Fruit fly (Drosophila melanogaster) whole organism, pupa: ENCODE measurements around the gene CG32651.

Experiments
- CG10348 ChIP-seq: fragments of 200-800 bp; sonication (Bioruptor generic); IDR thresholded peaks from 2 replicates; pipeline ENCODE4 v1.3.6; 2022; ENCODE audit warnings: missing biosample characterization, missing genetic modification characterization
- CG12605 ChIP-seq: fragments of 200-800 bp; sonication (Bioruptor generic); IDR thresholded peaks from 2 replicates; pipeline ENCODE4 v1.3.6; 2022; ENCODE audit warnings: missing biosample characterization, missing genetic modification characterization
- CG13204 ChIP-seq: fragments of 200-800 bp; sonication (Bioruptor generic); optimal IDR thresholded peaks from 2 replicates; lab custom pipeline; 2018; ENCODE audit warnings: missing biosample characterization, mild to moderate bottlenecking, missing genetic modification characterization, moderate library complexity
- CG14655 ChIP-seq: fragments of 200-800 bp; sonication (Bioruptor generic); optimal IDR thresholded peaks from 3 replicates; lab custom pipeline; 2017; ENCODE audit warnings: mild to moderate bottlenecking, missing biosample characterization, missing genetic modification reagents, missing genetic modification characterization
- CG15710 ChIP-seq: fragments of 200-800 bp; sonication (Bioruptor generic); optimal IDR thresholded peaks from 2 replicates; lab custom pipeline; 2018; ENCODE audit warnings: missing biosample characterization, mild to moderate bottlenecking, missing genetic modification characterization, moderate library complexity
- CG17806 ChIP-seq: fragments of 200-800 bp; sonication (Bioruptor generic); optimal IDR thresholded peaks from 2 replicates; lab custom pipeline; 2018; ENCODE audit warnings: missing biosample characterization, mild to moderate bottlenecking, missing genetic modification characterization, moderate library complexity
- CG32121 ChIP-seq: fragments of 200-800 bp; sonication (Bioruptor generic); IDR thresholded peaks from 2 replicates; pipeline ENCODE4 v1.3.6; 2022; ENCODE audit warnings: missing biosample characterization, missing genetic modification characterization
- CG34367 ChIP-seq: fragments of 200-800 bp; sonication (Bioruptor generic); optimal IDR thresholded peaks from 2 replicates; lab custom pipeline; 2018; ENCODE audit warnings: missing biosample characterization, mild to moderate bottlenecking, missing genetic modification characterization
- CG4496 ChIP-seq: fragments of 200-800 bp; sonication (Bioruptor generic); IDR thresholded peaks from 3 replicates; pipeline ENCODE4 v1.3.6; 2022; ENCODE audit warnings: missing biosample characterization, missing genetic modification characterization
- CG8159 ChIP-seq: fragments of 200-800 bp; sonication (Bioruptor generic); optimal IDR thresholded peaks from 3 replicates; lab custom pipeline; 2018; ENCODE audit warnings: missing biosample characterization, mild to moderate bottlenecking, missing genetic modification characterization, moderate library complexity
- CG8301 ChIP-seq: fragments of 200-800 bp; sonication (Bioruptor generic); optimal IDR thresholded peaks from 2 replicates; lab custom pipeline; 2018; ENCODE audit warnings: missing biosample characterization, mild to moderate bottlenecking, missing genetic modification characterization
- CG9948 ChIP-seq: fragments of 200-800 bp; sonication (Bioruptor generic); optimal IDR thresholded peaks from 2 replicates; lab custom pipeline; 2018; ENCODE audit warnings: missing biosample characterization, mild to moderate bottlenecking, missing genetic modification characterization, moderate library complexity
- D1 ChIP-seq: fragments of 200-800 bp; sonication (Bioruptor generic); optimal IDR thresholded peaks from 2 replicates; lab custom pipeline; 2018; ENCODE audit warnings: missing biosample characterization, mild to moderate bottlenecking, missing genetic modification characterization, moderate library complexity
- EcR ChIP-seq: fragments of 200-800 bp; sonication (Bioruptor generic); optimal IDR thresholded peaks from 3 replicates; lab custom pipeline; 2019; ENCODE audit warnings: missing biosample characterization, missing genetic modification characterization, mild to moderate bottlenecking, moderate library complexity, missing genetic modification reagents
- Ets98B ChIP-seq: fragments of 200-800 bp; sonication (Bioruptor generic); IDR thresholded peaks from 2 replicates; pipeline ENCODE4 v1.3.6; 2022; ENCODE audit warnings: missing biosample characterization, missing genetic modification characterization
- Pif1A ChIP-seq: fragments of 200-800 bp; sonication (Bioruptor generic); optimal IDR thresholded peaks from 3 replicates; lab custom pipeline; 2016; ENCODE audit warnings: missing biosample characterization, missing genetic modification characterization
- Pif1B ChIP-seq: fragments of 200-800 bp; sonication (Bioruptor generic); optimal IDR thresholded peaks from 3 replicates; lab custom pipeline; 2016; ENCODE audit warnings: missing biosample characterization, missing genetic modification characterization
- Snoo ChIP-seq: fragments of 200-800 bp; sonication (Bioruptor generic); optimal IDR thresholded peaks from 3 replicates; lab custom pipeline; 2017; ENCODE audit warnings: missing biosample characterization, mild to moderate bottlenecking, missing genetic modification characterization, inconsistent platforms
- fd96Ca ChIP-seq: fragments of 200-800 bp; sonication (Bioruptor generic); IDR thresholded peaks from 3 replicates; pipeline ENCODE4 v1.3.6; 2022; ENCODE audit warnings: missing biosample characterization, missing genetic modification characterization
- gl ChIP-seq: fragments of 200-800 bp; sonication (Bioruptor generic); optimal IDR thresholded peaks from 2 replicates; lab custom pipeline; 2018; ENCODE audit warnings: missing biosample characterization, mild to moderate bottlenecking, missing genetic modification characterization
- rn ChIP-seq: fragments of 200-800 bp; sonication (Bioruptor generic); IDR thresholded peaks from 2 replicates; pipeline ENCODE4 v1.3.6; 2022; ENCODE audit warnings: missing biosample characterization, missing genetic modification characterization

Gene CG32651

DNA sequence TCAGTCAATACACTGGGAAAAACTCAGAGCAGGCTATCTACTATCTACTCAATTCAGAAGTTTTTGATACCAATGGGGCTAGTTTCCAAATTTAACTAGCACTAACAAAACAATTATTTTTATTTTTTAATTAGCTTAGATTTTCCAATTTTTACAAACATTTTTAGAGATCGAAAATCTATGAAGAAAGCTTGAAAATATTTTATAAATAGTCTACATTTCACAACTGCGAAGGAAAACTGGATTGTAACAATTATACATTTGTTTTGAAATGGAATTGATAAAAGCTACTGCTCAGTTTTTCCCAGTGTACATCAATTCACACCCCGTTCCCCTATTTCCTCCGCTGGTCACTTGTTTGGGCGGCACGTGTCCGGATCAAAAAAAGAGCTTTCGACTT lies 39.6 kb upstream of the CG32651 start:
- TF ChIP-seq D1 (tag; lab: Kevin White, UChicago) = no peak
- no peak for TF ChIP-seq rn (GFP tag; lab: Robert Waterston, UW)
- TF ChIP-seq CG14655 = peak; percentile 32
- no peak for TF ChIP-seq gl
- no peak for TF ChIP-seq Snoo (tag; lab: Kevin White, UChicago)
- TF ChIP-seq CG8301 (tag; lab: Kevin White, UChicago) = peak; percentile 5
- no peak for TF ChIP-seq CG15710 (tag; lab: Kevin White, UChicago)
- no peak for TF ChIP-seq CG13204
- TF ChIP-seq Pif1A (GFP tag; lab: Kevin White, UChicago) = no peak
- TF ChIP-seq EcR (GFP tag; lab: Kevin White, UChicago) = no peak
- no peak for TF ChIP-seq CG17806 (tag; lab: Kevin White, UChicago)
- no peak for TF ChIP-seq fd96Ca (GFP tag; lab: Robert Waterston, UW)
- TF ChIP-seq CG12605 (GFP tag; lab: Robert Waterston, UW) = no peak
- no peak for TF ChIP-seq CG4496 (GFP tag; lab: Robert Waterston, UW)
- no peak for TF ChIP-seq CG8159 (tag; lab: Kevin White, UChicago)
- no peak for TF ChIP-seq Ets98B (GFP tag; lab: Robert Waterston, UW)
- 0 out of 2 replicates have a peak, but pooled peaks have one; percentile 10 for TF ChIP-seq CG32121 (GFP tag; lab: Robert Waterston, UW)
- no peak for TF ChIP-seq CG34367
- TF ChIP-seq, all 21 proteins: peak for 3

DNA sequence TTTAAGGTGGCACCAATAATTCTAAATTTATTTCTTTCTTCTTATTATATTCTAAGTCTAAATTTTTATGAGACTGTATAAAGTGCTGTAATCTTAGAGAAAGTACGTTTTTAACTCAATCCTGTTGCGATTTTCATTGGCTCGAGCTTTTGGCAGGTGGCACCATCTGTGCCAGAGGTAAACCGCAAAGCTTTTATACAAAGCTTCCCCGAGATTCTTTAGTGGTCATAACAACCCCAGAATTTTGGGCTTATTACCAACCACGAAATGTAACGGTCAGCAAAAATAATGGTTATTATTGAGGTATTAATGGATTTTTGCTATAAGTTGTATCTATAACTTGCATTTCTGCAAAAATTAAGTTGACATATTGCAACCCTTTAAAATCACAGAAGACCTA lies 28.8 kb upstream of the CG32651 start:
- TF ChIP-seq fd96Ca (GFP tag; lab: Robert Waterston, UW) (no peak), CG9948 (tag; lab: Kevin White, UChicago) (no peak), rn (GFP tag; lab: Robert Waterston, UW) (no peak), CG34367 (no peak), CG14655 (no peak), CG12605 (GFP tag; lab: Robert Waterston, UW) (no peak), gl (no peak), D1 (tag; lab: Kevin White, UChicago) (no peak), CG32121 (GFP tag; lab: Robert Waterston, UW) (no peak), Pif1B (GFP tag; lab: Kevin White, UChicago) (no peak), CG13204 (no peak), Ets98B (GFP tag; lab: Robert Waterston, UW) (no peak), CG17806 (tag; lab: Kevin White, UChicago) (no peak), CG4496 (GFP tag; lab: Robert Waterston, UW) (no peak), CG15710 (tag; lab: Kevin White, UChicago) (no peak), EcR (GFP tag; lab: Kevin White, UChicago) (no peak), Snoo (tag; lab: Kevin White, UChicago) (no peak), CG10348 (GFP tag; lab: Robert Waterston, UW) (no peak), Pif1A (GFP tag; lab: Kevin White, UChicago) (no peak), CG8301 (tag; lab: Kevin White, UChicago) (no peak)

DNA sequence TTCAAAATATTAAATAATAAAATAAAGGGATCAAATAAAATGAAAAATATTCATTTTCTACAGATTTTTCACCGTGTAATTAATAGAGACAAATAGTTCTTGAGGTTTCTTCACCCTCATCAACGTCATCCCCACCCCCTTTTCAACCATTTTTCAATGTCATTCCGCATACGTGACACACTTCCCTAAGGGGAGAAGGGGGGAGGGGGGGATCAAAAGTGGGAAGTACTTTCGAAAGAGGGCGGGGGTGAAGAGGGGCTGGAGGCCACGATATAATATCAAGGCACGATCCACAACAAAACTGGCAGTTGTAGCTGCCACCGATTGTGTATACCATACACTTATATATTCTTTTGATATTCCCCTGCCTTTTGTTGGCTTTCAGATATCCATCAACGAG lies 26.3 kb upstream of the CG32651 start:
- TF ChIP-seq CG34367 = no peak
- TF ChIP-seq CG32121 (GFP tag; lab: Robert Waterston, UW) = no peak
- TF ChIP-seq CG17806 (tag; lab: Kevin White, UChicago) = no peak
- no peak for TF ChIP-seq rn (GFP tag; lab: Robert Waterston, UW)
- no peak for TF ChIP-seq Pif1B (GFP tag; lab: Kevin White, UChicago)
- no peak for TF ChIP-seq D1 (tag; lab: Kevin White, UChicago)
- no peak for TF ChIP-seq CG12605 (GFP tag; lab: Robert Waterston, UW)
- TF ChIP-seq fd96Ca (GFP tag; lab: Robert Waterston, UW) = no peak
- no peak for TF ChIP-seq CG4496 (GFP tag; lab: Robert Waterston, UW)
- TF ChIP-seq Snoo (tag; lab: Kevin White, UChicago) = no peak
- TF ChIP-seq CG14655 = no peak
- no peak for TF ChIP-seq CG8301 (tag; lab: Kevin White, UChicago)
- no peak for TF ChIP-seq CG15710 (tag; lab: Kevin White, UChicago)
- no peak for TF ChIP-seq CG10348 (GFP tag; lab: Robert Waterston, UW)
- no peak for TF ChIP-seq Ets98B (GFP tag; lab: Robert Waterston, UW)
- no peak for TF ChIP-seq CG8159 (tag; lab: Kevin White, UChicago)
- no peak for TF ChIP-seq gl
- no peak for TF ChIP-seq CG9948 (tag; lab: Kevin White, UChicago)

DNA sequence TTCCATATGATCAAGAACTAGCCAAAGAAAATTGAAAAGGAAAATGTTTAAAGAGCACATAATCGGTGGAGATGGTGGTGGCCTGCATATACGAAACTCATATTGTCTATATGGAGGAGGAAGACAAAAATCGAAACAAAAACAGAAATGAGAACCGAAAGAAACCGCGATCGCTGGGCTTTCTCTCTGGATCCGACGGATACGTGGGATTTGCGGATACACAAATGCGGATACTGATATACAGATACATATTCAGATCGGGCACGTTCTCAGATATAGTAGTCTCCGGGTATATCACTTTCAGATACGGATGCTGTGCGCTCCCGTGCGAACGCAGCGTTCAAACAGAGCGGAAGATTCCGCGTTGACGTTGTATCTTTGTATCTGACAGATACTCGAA lies 23.6 kb upstream of the CG32651 start, which contains the start of gene Pkcdelta:
TSS of gene Pkcdelta (plus strand) at position 301 of the 400 bp plus-strand sequence.
- no peak for TF ChIP-seq CG8159 (tag; lab: Kevin White, UChicago)
- no peak for TF ChIP-seq CG9948 (tag; lab: Kevin White, UChicago)
- no peak for TF ChIP-seq CG34367
- TF ChIP-seq CG14655 = no peak
- TF ChIP-seq rn (GFP tag; lab: Robert Waterston, UW) = no peak
- TF ChIP-seq CG17806 (tag; lab: Kevin White, UChicago) = no peak
- no peak for TF ChIP-seq gl
- TF ChIP-seq Ets98B (GFP tag; lab: Robert Waterston, UW) = no peak
- TF ChIP-seq CG15710 (tag; lab: Kevin White, UChicago) = no peak
- TF ChIP-seq fd96Ca (GFP tag; lab: Robert Waterston, UW) = no peak
- no peak for TF ChIP-seq EcR (GFP tag; lab: Kevin White, UChicago)
- TF ChIP-seq Pif1A (GFP tag; lab: Kevin White, UChicago) = no peak
- no peak for TF ChIP-seq CG4496 (GFP tag; lab: Robert Waterston, UW)
- no peak for TF ChIP-seq Snoo (tag; lab: Kevin White, UChicago)
- TF ChIP-seq Pif1B (GFP tag; lab: Kevin White, UChicago) = no peak

DNA sequence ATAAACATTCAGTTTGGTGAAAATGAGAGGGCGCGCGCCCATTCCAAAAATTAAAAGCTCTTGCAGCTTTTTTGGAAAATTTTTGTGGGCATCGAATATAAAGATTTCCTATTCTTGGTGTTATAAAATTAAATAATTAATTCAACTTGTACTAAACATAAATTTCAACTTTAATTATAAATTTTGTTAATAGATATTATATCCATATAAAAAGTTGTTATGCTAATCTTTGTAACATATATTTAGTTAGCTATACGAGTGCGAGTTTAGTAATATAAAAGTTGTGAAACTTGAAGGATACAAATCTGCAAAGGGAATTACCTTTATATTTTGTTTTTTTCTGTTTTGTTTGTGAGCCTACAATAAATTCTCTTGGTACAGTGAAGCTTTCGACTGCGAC lies 23.2 kb upstream of the CG32651 start:
- TF ChIP-seq Snoo (tag; lab: Kevin White, UChicago) (no peak), Pif1A (GFP tag; lab: Kevin White, UChicago) (no peak), CG15710 (tag; lab: Kevin White, UChicago) (no peak), CG12605 (GFP tag; lab: Robert Waterston, UW) (no peak), Pif1B (GFP tag; lab: Kevin White, UChicago) (no peak), CG34367 (no peak), CG8159 (tag; lab: Kevin White, UChicago) (no peak), EcR (GFP tag; lab: Kevin White, UChicago) (no peak), D1 (tag; lab: Kevin White, UChicago) (no peak), CG13204 (no peak), CG14655 (no peak), CG9948 (tag; lab: Kevin White, UChicago) (no peak), CG10348 (GFP tag; lab: Robert Waterston, UW) (no peak)
- TF ChIP-seq, all 21 proteins: peak for 0
